Worm (Caenorhabditis elegans): Measurements from ENCODE around the gene spp-7.

- no peak for TF ChIP-seq nhr-90 (tag; optimal IDR thresholded peaks at IDR 0.05)
- no peak for TF ChIP-seq atf-7 (tag; optimal IDR thresholded peaks at IDR 0.05)
Measured at ce11 chrIV:5393566-5393965, 22.0 kb downstream of the spp-7 start.

Measured in whole organism, young adult.